Worm (Caenorhabditis elegans) whole organism, young adult: Measurements from ENCODE around the gene spon-1.

Experiments used
- B0035.1 ChIP-seq: sonication (generic microtip); optimal IDR thresholded peaks from 2 replicates; lab custom pipeline; 2016; ENCODE audit warnings: missing genetic modification characterization, mild to moderate bottlenecking, missing compliant biosample characterization, missing genotype, missing genetic modification reagents
- B0261.1 ChIP-seq: sonication (generic microtip); optimal IDR thresholded peaks from 2 replicates; lab custom pipeline; 2016; ENCODE audit warnings: mild to moderate bottlenecking, missing genetic modification characterization, moderate library complexity, missing compliant biosample characterization
- F10E7.11 ChIP-seq: sonication (generic microtip); optimal IDR thresholded peaks from 2 replicates; lab custom pipeline; 2017; ENCODE audit warnings: mild to moderate bottlenecking, missing genetic modification characterization, moderate library complexity, missing compliant biosample characterization
- F22D6.2 ChIP-seq: sonication (generic microtip); optimal IDR thresholded peaks from 2 replicates; lab custom pipeline; 2016; ENCODE audit warnings: mild to moderate bottlenecking, missing genetic modification characterization, missing compliant biosample characterization
- F23B12.7 ChIP-seq: sonication (generic microtip); optimal IDR thresholded peaks from 2 replicates; lab custom pipeline; 2017; ENCODE audit warnings: missing genetic modification characterization, mild to moderate bottlenecking, missing compliant biosample characterization, antibody characterized with exemption, moderate library complexity; ENCODE audit not compliant: insufficient read depth
- F39B2.1 ChIP-seq: fragments of 200-800 bp; sonication (Bioruptor generic); IDR thresholded peaks from 2 replicates; pipeline ENCODE4 v1.3.6; 2022; ENCODE audit warnings: missing genetic modification reagents, missing genetic modification characterization, missing compliant biosample characterization
- F52B5.7 ChIP-seq: sonication (generic microtip); optimal IDR thresholded peaks from 2 replicates; lab custom pipeline; 2016; ENCODE audit warnings: mild to moderate bottlenecking, missing genetic modification characterization, missing compliant biosample characterization
- K11D2.4 ChIP-seq: fragments of 200-800 bp; sonication (Bioruptor generic); IDR thresholded peaks from 2 replicates; pipeline ENCODE4 v1.3.6; 2022; ENCODE audit warnings: missing genetic modification reagents, missing genetic modification characterization, missing compliant biosample characterization
- K12H6.12 ChIP-seq: fragments of 200-800 bp; sonication (Bioruptor generic); optimal IDR thresholded peaks from 2 replicates; lab custom pipeline; 2018; ENCODE audit warnings: mild to moderate bottlenecking, missing genetic modification characterization, missing compliant biosample characterization
- T26A5.8 ChIP-seq: sonication (generic microtip); optimal IDR thresholded peaks from 2 replicates; lab custom pipeline; 2016; ENCODE audit warnings: missing genetic modification characterization, missing compliant biosample characterization
- Y67H2A.10 ChIP-seq: fragments of 200-800 bp; sonication (Bioruptor generic); conservative IDR thresholded peaks from 2 replicates; pipeline ENCODE4 v1.3.6; 2022; ENCODE audit warnings: missing genetic modification reagents, missing genetic modification characterization, missing compliant biosample characterization
- aptf-3 ChIP-seq: fragments of 200-800 bp; sonication (Bioruptor generic); IDR thresholded peaks from 2 replicates; pipeline ENCODE4 v1.3.6; 2022; ENCODE audit warnings: missing genetic modification characterization, missing compliant biosample characterization
- atf-7 ChIP-seq: sonication (generic microtip); optimal IDR thresholded peaks from 2 replicates; lab custom pipeline; 2017; ENCODE audit warnings: mild to moderate bottlenecking, missing genetic modification characterization, missing compliant biosample characterization
- attf-5 ChIP-seq: fragments of 200-800 bp; sonication (Bioruptor generic); optimal IDR thresholded peaks from 2 replicates; lab custom pipeline; 2018; ENCODE audit warnings: mild to moderate bottlenecking, missing genetic modification characterization, missing compliant biosample characterization
- bed-2 ChIP-seq: fragments of 200-800 bp; sonication (Bioruptor generic); IDR thresholded peaks from 2 replicates; pipeline ENCODE4 v1.3.6; 2022; ENCODE audit warnings: missing genetic modification reagents, missing genetic modification characterization, missing compliant biosample characterization
- ccch-3 ChIP-seq: fragments of 200-800 bp; sonication (Bioruptor generic); optimal IDR thresholded peaks from 2 replicates; lab custom pipeline; 2018; ENCODE audit warnings: mild to moderate bottlenecking, missing genetic modification characterization, missing compliant biosample characterization
- ceh-100 ChIP-seq: fragments of 200-800 bp; sonication (Bioruptor generic); IDR thresholded peaks from 2 replicates; pipeline ENCODE4 v1.3.6; 2022; ENCODE audit warnings: missing genetic modification reagents, missing genetic modification characterization, missing compliant biosample characterization
- ceh-58 ChIP-seq: fragments of 200-800 bp; sonication (Bioruptor generic); IDR thresholded peaks from 2 replicates; pipeline ENCODE4 v1.3.6; 2022; ENCODE audit warnings: missing genetic modification characterization, missing compliant biosample characterization
- ceh-91 ChIP-seq: fragments of 200-800 bp; sonication (Bioruptor generic); IDR thresholded peaks from 2 replicates; pipeline ENCODE4 v1.3.6; 2022; ENCODE audit warnings: missing genetic modification reagents, missing genetic modification characterization, missing compliant biosample characterization
- efl-1 ChIP-seq: fragments of 150-350 bp; optimal IDR thresholded peaks from 2 replicates; lab custom pipeline; 2014; ENCODE audit warnings: missing biosample characterization, missing genetic modification reagents, missing genetic modification characterization
- egl-44 ChIP-seq: fragments of 200-800 bp; sonication (Bioruptor generic); IDR thresholded peaks from 2 replicates; pipeline ENCODE4 v1.3.6; 2022; ENCODE audit warnings: missing genetic modification reagents, missing genetic modification characterization, missing compliant biosample characterization
- gei-17 ChIP-seq: fragments of 200-800 bp; sonication (Bioruptor generic); optimal IDR thresholded peaks from 2 replicates; lab custom pipeline; 2018; ENCODE audit warnings: mild to moderate bottlenecking, missing genetic modification characterization, missing compliant biosample characterization
- hlh-12 ChIP-seq: sonication (generic microtip); optimal IDR thresholded peaks from 2 replicates; lab custom pipeline; 2016; ENCODE audit warnings: missing genetic modification characterization, missing compliant biosample characterization
- hlh-26 ChIP-seq: fragments of 200-800 bp; sonication (Bioruptor generic); conservative IDR thresholded peaks from 2 replicates; pipeline ENCODE4 v1.3.6; 2022; ENCODE audit warnings: missing genetic modification reagents, missing genetic modification characterization, missing compliant biosample characterization
- hmg-1.2 ChIP-seq: fragments of 200-800 bp; sonication (Bioruptor generic); IDR thresholded peaks from 2 replicates; pipeline ENCODE4 v1.3.6; 2022; ENCODE audit warnings: missing genetic modification reagents, missing genetic modification characterization, missing compliant biosample characterization
- hmg-20 ChIP-seq: fragments of 200-800 bp; sonication (Bioruptor generic); IDR thresholded peaks from 2 replicates; pipeline ENCODE4 v1.3.6; 2022; ENCODE audit warnings: missing genetic modification reagents, missing genetic modification characterization, missing compliant biosample characterization
- hrde-1 ChIP-seq: sonication (generic microtip); optimal IDR thresholded peaks from 2 replicates; lab custom pipeline; 2016; ENCODE audit warnings: missing genetic modification characterization, mild to moderate bottlenecking, missing compliant biosample characterization, moderate library complexity, missing genotype, missing genetic modification reagents, borderline replicate concordance
- let-526 ChIP-seq: fragments of 200-800 bp; sonication (Bioruptor generic); IDR thresholded peaks from 2 replicates; pipeline ENCODE4 v1.3.6; 2022; ENCODE audit warnings: missing genetic modification reagents, missing genetic modification characterization, missing compliant biosample characterization
- lin-40 ChIP-seq: sonication (generic microtip); optimal IDR thresholded peaks from 2 replicates; lab custom pipeline; 2016; ENCODE audit warnings: missing genetic modification characterization, mild to moderate bottlenecking, missing compliant biosample characterization, missing genotype, missing genetic modification reagents
- lir-1 ChIP-seq: fragments of 200-800 bp; sonication (Bioruptor generic); conservative IDR thresholded peaks from 2 replicates; pipeline ENCODE4 v1.3.6; 2022; ENCODE audit warnings: missing genetic modification reagents, missing genetic modification characterization, missing compliant biosample characterization
- madf-3 ChIP-seq: fragments of 200-800 bp; sonication (Bioruptor generic); IDR thresholded peaks from 2 replicates; pipeline ENCODE4 v1.3.6; 2022; ENCODE audit warnings: missing genetic modification reagents, missing genetic modification characterization, missing compliant biosample characterization
- madf-8 ChIP-seq: fragments of 200-800 bp; sonication (Bioruptor generic); conservative IDR thresholded peaks from 2 replicates; pipeline ENCODE4 v1.3.6; 2022; ENCODE audit warnings: missing genetic modification reagents, missing genetic modification characterization, missing compliant biosample characterization
- mcd-1 ChIP-seq: fragments of 200-800 bp; sonication (Bioruptor generic); IDR thresholded peaks from 2 replicates; pipeline ENCODE4 v1.3.6; 2022; ENCODE audit warnings: missing genetic modification reagents, missing genetic modification characterization, missing compliant biosample characterization
- nfya-2 ChIP-seq: fragments of 200-800 bp; sonication (Bioruptor generic); IDR thresholded peaks from 2 replicates; pipeline ENCODE4 v1.3.6; 2022; ENCODE audit warnings: missing genetic modification reagents, missing genetic modification characterization, missing compliant biosample characterization
- nhr-179 ChIP-seq: sonication (generic microtip); optimal IDR thresholded peaks from 2 replicates; lab custom pipeline; 2016; ENCODE audit warnings: mild to moderate bottlenecking, missing genetic modification characterization, missing compliant biosample characterization
- nhr-90 ChIP-seq: sonication (generic microtip); optimal IDR thresholded peaks from 2 replicates; lab custom pipeline; 2016; ENCODE audit warnings: missing genotype, mild to moderate bottlenecking, missing genetic modification characterization, missing compliant biosample characterization
- pbrm-1 ChIP-seq: fragments of 200-800 bp; sonication (Bioruptor generic); IDR thresholded peaks from 2 replicates; pipeline ENCODE4 v1.3.6; 2022; ENCODE audit warnings: missing genetic modification reagents, missing genetic modification characterization, missing compliant biosample characterization
- rcor-1 ChIP-seq: fragments of 200-800 bp; sonication (Bioruptor generic); IDR thresholded peaks from 2 replicates; pipeline ENCODE4 v1.3.6; 2022; ENCODE audit warnings: missing genetic modification reagents, missing genetic modification characterization, missing compliant biosample characterization
- snpc-1.1 ChIP-seq: sonication (generic microtip); optimal IDR thresholded peaks from 2 replicates; lab custom pipeline; 2017; ENCODE audit warnings: missing genetic modification characterization, mild to moderate bottlenecking, missing compliant biosample characterization, antibody characterized with exemption, moderate library complexity, missing genotype, missing genetic modification reagents; ENCODE audit not compliant: insufficient read depth
- somi-1 ChIP-seq: fragments of 200-800 bp; sonication (Bioruptor generic); optimal IDR thresholded peaks from 2 replicates; lab custom pipeline; 2018; ENCODE audit warnings: mild to moderate bottlenecking, missing genetic modification characterization, missing compliant biosample characterization
- tbp1 ChIP-seq: fragments of 200-800 bp; sonication (Bioruptor generic); optimal IDR thresholded peaks from 2 replicates; lab custom pipeline; 2018; ENCODE audit warnings: mild to moderate bottlenecking, missing genetic modification characterization, missing compliant biosample characterization
- unc-62 ChIP-seq: fragments of 150-350 bp; optimal IDR thresholded peaks from 2 replicates; lab custom pipeline; 2014; ENCODE audit warnings: missing biosample characterization, missing genetic modification reagents, missing genetic modification characterization
- zim-3 ChIP-seq: sonication (generic microtip); optimal IDR thresholded peaks from 2 replicates; lab custom pipeline; 2017; ENCODE audit warnings: mild to moderate bottlenecking, missing genetic modification characterization, moderate library complexity, missing compliant biosample characterization
- ztf-18 ChIP-seq: sonication (generic microtip); optimal IDR thresholded peaks from 2 replicates; lab custom pipeline; 2016; ENCODE audit warnings: missing genotype, mild to moderate bottlenecking, missing genetic modification characterization, missing compliant biosample characterization
- ztf-22 ChIP-seq: fragments of 200-800 bp; sonication (Bioruptor generic); optimal IDR thresholded peaks from 2 replicates; lab custom pipeline; 2018; ENCODE audit warnings: mild to moderate bottlenecking, missing genetic modification characterization, moderate library complexity, missing compliant biosample characterization
- ztf-26 ChIP-seq: sonication (generic microtip); optimal IDR thresholded peaks from 2 replicates; lab custom pipeline; 2017; ENCODE audit warnings: missing genetic modification characterization, missing compliant biosample characterization
- ztf-28 ChIP-seq: fragments of 200-800 bp; sonication (Bioruptor generic); IDR thresholded peaks from 2 replicates; pipeline ENCODE4 v1.3.6; 2022; ENCODE audit warnings: missing genetic modification reagents, missing genetic modification characterization, missing compliant biosample characterization
- ztf-6 ChIP-seq: fragments of 200-800 bp; sonication (Bioruptor generic); IDR thresholded peaks from 2 replicates; pipeline ENCODE4 v1.3.6; 2022; ENCODE audit warnings: missing genetic modification reagents, missing genetic modification characterization, missing compliant biosample characterization

spon-1 gene

ce11 chrII:7104794-7105613 lies 11.4 kb upstream of the spon-1 start, which contains the start of the genes farl-11 and rpl-33 (continued):
- TF ChIP-seq lir-1 (GFP tag; lab: Robert Waterston, UW) (no peak), B0261.1 (tag; lab: Kevin White, UChicago) (no peak), hmg-20 (no peak), hlh-26 (GFP tag; lab: Robert Waterston, UW) (no peak), pbrm-1 (GFP tag; lab: Robert Waterston, UW) (0 out of 2 replicates have a peak, but pooled peaks have one; percentile 17), hrde-1 (no peak), ztf-22 (no peak), F39B2.1 (GFP tag; lab: Robert Waterston, UW) (no peak), snpc-1.1 (no peak), ceh-91 (GFP tag; lab: Robert Waterston, UW) (no peak), efl-1 (peak; percentile 18), mcd-1 (GFP tag; lab: Robert Waterston, UW) (peak; percentile 50), rcor-1 (no peak), tbp1 (GFP tag; lab: Kevin White, UChicago) (peak; percentile 29), somi-1 (no peak), nfya-2 (GFP tag; lab: Robert Waterston, UW) (no peak), madf-8 (GFP tag; lab: Robert Waterston, UW) (no peak), F10E7.11 (no peak), ztf-28 (GFP tag; lab: Robert Waterston, UW) (no peak), hmg-1.2 (GFP tag; lab: Robert Waterston, UW) (no peak; the same call in 1 of the 2 replicates), T26A5.8 (no peak), gei-17 (GFP tag; lab: Kevin White, UChicago) (no peak), atf-7 (no peak), ceh-100 (no peak; the same call in 1 of the 2 replicates), ztf-6 (no peak), F52B5.7 (tag; lab: Kevin White, UChicago) (no peak), bed-2 (no peak), nhr-179 (tag; lab: Kevin White, UChicago) (no peak), K11D2.4 (GFP tag; lab: Robert Waterston, UW) (no peak), aptf-3 (no peak), F23B12.7 (tag; lab: Kevin White, UChicago) (peak; percentile 89), attf-5 (GFP tag; lab: Kevin White, UChicago) (peak; percentile 72), B0035.1 (no peak), ceh-58 (GFP tag; lab: Robert Waterston, UW) (no peak), ztf-18 (tag; lab: Kevin White, UChicago) (peak; percentile 43), egl-44 (GFP tag; lab: Robert Waterston, UW) (no peak), nhr-90 (tag; lab: Kevin White, UChicago) (no peak), hlh-12 (tag; lab: Kevin White, UChicago) (no peak), zim-3 (no peak), let-526 (GFP tag; lab: Robert Waterston, UW) (no peak), K12H6.12 (peak; percentile 56), lin-40 (peak; percentile 25), madf-3 (no peak), ztf-26 (tag; lab: Kevin White, UChicago) (no peak), ccch-3 (GFP tag; lab: Kevin White, UChicago) (no peak), unc-62 (GFP tag; lab: Kevin White, UChicago) (no peak), Y67H2A.10 (GFP tag; lab: Robert Waterston, UW) (no peak), F22D6.2 (no peak)
